Fruit fly (Drosophila melanogaster) whole organism, embryonic: ENCODE measurements around the gene CG16775.

ENCODE experiments used
- Adf1 ChIP-seq: fragments of 200-800 bp; sonication (Bioruptor generic); IDR thresholded peaks from 2 replicates; pipeline ENCODE4 v1.3.6; 2022; ENCODE audit warnings: missing biosample characterization, missing genetic modification characterization
- Asciz ChIP-seq: fragments of 200-800 bp; sonication (Bioruptor generic); optimal IDR thresholded peaks from 2 replicates; lab custom pipeline; 2017; ENCODE audit warnings: missing biosample characterization, mild to moderate bottlenecking, missing genetic modification characterization, missing genetic modification reagents
- Blimp-1 ChIP-seq: fragments of 200-800 bp; sonication (Bioruptor generic); optimal IDR thresholded peaks from 3 replicates; lab custom pipeline; 2018; ENCODE audit warnings: missing biosample characterization, missing genetic modification characterization, mild to moderate bottlenecking, moderate library complexity, missing genetic modification reagents
- CG10209 ChIP-seq: fragments of 200-800 bp; sonication (Bioruptor generic); optimal IDR thresholded peaks from 3 replicates; lab custom pipeline; 2017; ENCODE audit warnings: missing biosample characterization, mild to moderate bottlenecking, missing genetic modification characterization, missing genetic modification reagents
- CG10321 ChIP-seq: fragments of 200-800 bp; sonication (Bioruptor generic); IDR thresholded peaks from 2 replicates; pipeline ENCODE4 v1.3.6; 2022; ENCODE audit warnings: missing biosample characterization, missing genetic modification characterization
- CG11093 ChIP-seq: fragments of 200-800 bp; sonication (Bioruptor generic); IDR thresholded peaks from 3 replicates; pipeline ENCODE4 v1.3.6; 2022; ENCODE audit warnings: missing biosample characterization, missing genetic modification characterization
- CG13894 ChIP-seq: fragments of 200-800 bp; sonication (Bioruptor generic); optimal IDR thresholded peaks from 3 replicates; lab custom pipeline; 2018; ENCODE audit warnings: missing biosample characterization, mild to moderate bottlenecking, missing genetic modification characterization, moderate library complexity
- CG1602 ChIP-seq: fragments of 200-800 bp; sonication (Bioruptor generic); optimal IDR thresholded peaks from 3 replicates; lab custom pipeline; 2016; ENCODE audit warnings: missing biosample characterization, missing genetic modification characterization
- CG1832 ChIP-seq: fragments of 200-800 bp; sonication (Bioruptor generic); optimal IDR thresholded peaks from 2 replicates; lab custom pipeline; 2017; ENCODE audit warnings: missing biosample characterization, mild to moderate bottlenecking, missing genetic modification characterization, inconsistent platforms
- CG18599 ChIP-seq: fragments of 200-800 bp; sonication (Bioruptor generic); optimal IDR thresholded peaks from 3 replicates; lab custom pipeline; 2017; ENCODE audit warnings: missing biosample characterization, missing genetic modification characterization, mild to moderate bottlenecking, moderate library complexity, missing genetic modification reagents
- CG2120 ChIP-seq: fragments of 200-800 bp; sonication (Bioruptor generic); optimal IDR thresholded peaks from 3 replicates; lab custom pipeline; 2016; ENCODE audit warnings: missing biosample characterization, missing genetic modification characterization
- CG2889 ChIP-seq: fragments of 200-800 bp; sonication (Bioruptor generic); IDR thresholded peaks from 3 replicates; pipeline ENCODE4 v1.3.6; 2022; ENCODE audit warnings: missing biosample characterization, missing genetic modification characterization
- CG31224 ChIP-seq: fragments of 200-800 bp; sonication (Bioruptor generic); IDR thresholded peaks from 2 replicates; pipeline ENCODE4 v1.3.6; 2022; ENCODE audit warnings: missing biosample characterization, missing genetic modification characterization
- CG3163 ChIP-seq: fragments of 200-800 bp; sonication (Bioruptor generic); optimal IDR thresholded peaks from 3 replicates; lab custom pipeline; 2016; ENCODE audit warnings: missing biosample characterization, missing genetic modification characterization
- CG6175 ChIP-seq: fragments of 200-800 bp; sonication (Bioruptor generic); IDR thresholded peaks from 3 replicates; pipeline ENCODE4 v1.3.6; 2022; ENCODE audit warnings: missing biosample characterization, missing genetic modification characterization
- CG8388 ChIP-seq: fragments of 200-800 bp; sonication (Bioruptor generic); optimal IDR thresholded peaks from 2 replicates; lab custom pipeline; 2019; ENCODE audit warnings: missing biosample characterization, mild to moderate bottlenecking, missing genetic modification characterization, moderate library complexity
- CG8478 ChIP-seq: fragments of >200 bp; optimal IDR thresholded peaks from 2 replicates; lab custom pipeline; 2018
- D19B ChIP-seq: fragments of 200-800 bp; sonication (Bioruptor generic); optimal IDR thresholded peaks from 2 replicates; lab custom pipeline; 2017; ENCODE audit warnings: missing biosample characterization, mild to moderate bottlenecking, missing genetic modification characterization
- Doc2 ChIP-seq: fragments of 200-800 bp; sonication (Bioruptor generic); IDR thresholded peaks from 2 replicates; pipeline ENCODE4 v1.3.6; 2022; ENCODE audit warnings: missing biosample characterization, missing genetic modification characterization
- ERR ChIP-seq: fragments of 200-800 bp; sonication (Bioruptor generic); optimal IDR thresholded peaks from 2 replicates; lab custom pipeline; 2016; ENCODE audit warnings: missing biosample characterization, missing genetic modification characterization
- Ets65A ChIP-seq: fragments of 200-800 bp; sonication (Bioruptor generic); peaks from one replicate; lab custom pipeline; 2016; ENCODE audit warnings: missing biosample characterization, missing genetic modification characterization
- Hey ChIP-seq: fragments of 200-800 bp; sonication (Bioruptor generic); optimal IDR thresholded peaks from 3 replicates; lab custom pipeline; 2018; ENCODE audit warnings: missing biosample characterization, mild to moderate bottlenecking, missing genetic modification characterization
- Hr51 ChIP-seq, 2 experiments: fragments of 200-800 bp; sonication (Bioruptor generic); optimal IDR thresholded peaks; 2 replicates in 1 of 2; 3 replicates in 1 of 2; lab custom pipeline; 2016 to 2018; ENCODE audit warnings: missing biosample characterization in 2 of 2, missing genetic modification characterization in 2 of 2, mild to moderate bottlenecking in 1 of 2, moderate library complexity in 1 of 2
- Mes4 ChIP-seq: fragments of 200-800 bp; sonication (Bioruptor generic); optimal IDR thresholded peaks from 2 replicates; lab custom pipeline; 2016; ENCODE audit warnings: missing biosample characterization, missing genetic modification characterization
- Nf-YA ChIP-seq: fragments of 200-800 bp; sonication (Bioruptor generic); IDR thresholded peaks from 2 replicates; pipeline ENCODE4 v1.3.6; 2022; ENCODE audit warnings: missing biosample characterization, missing genetic modification characterization
- Nf-YC ChIP-seq: fragments of 200-800 bp; optimal IDR thresholded peaks from 3 replicates; lab custom pipeline; 2019; ENCODE audit warnings: missing biosample characterization, mild to moderate bottlenecking, missing genetic modification characterization, moderate library complexity
- Opbp ChIP-seq: fragments of 200-800 bp; sonication (Bioruptor generic); IDR thresholded peaks from 3 replicates; pipeline ENCODE4 v1.3.6; 2022; ENCODE audit warnings: missing biosample characterization, missing genetic modification characterization; ENCODE audit not compliant: partially characterized antibody
- Pdp1 ChIP-seq, 2 experiments: fragments of 200-800 bp; sonication (Bioruptor generic); optimal IDR thresholded peaks; 3 replicates each; lab custom pipeline; 2016; ENCODE audit warnings: missing biosample characterization in 2 of 2, missing genetic modification characterization in 2 of 2, mild to moderate bottlenecking in 1 of 2, moderate library complexity in 1 of 2
- Rfx ChIP-seq: fragments of 200-800 bp; sonication (Bioruptor generic); IDR thresholded peaks from 2 replicates; pipeline ENCODE4 v1.3.6; 2022; ENCODE audit warnings: missing biosample characterization, missing genetic modification characterization
- Spps ChIP-seq: fragments of 200-800 bp; sonication (Bioruptor generic); optimal IDR thresholded peaks from 2 replicates; lab custom pipeline; 2018; ENCODE audit warnings: missing biosample characterization, mild to moderate bottlenecking, missing genetic modification characterization
- Trl ChIP-seq, 3 experiments: fragments of >200 bp in 2 of 3; fragments of 200-800 bp in 1 of 3; sonication (Bioruptor generic) in 1 of 3; optimal IDR thresholded peaks; 2 replicates in 1 of 3; 3 replicates in 2 of 3; lab custom pipeline; 2016 to 2017; ENCODE audit warnings: missing biosample characterization in 1 of 3, missing genetic modification characterization in 1 of 3
- abd-A ChIP-seq: fragments of 200-800 bp; sonication (Bioruptor generic); optimal IDR thresholded peaks from 3 replicates; lab custom pipeline; 2019; ENCODE audit warnings: missing biosample characterization, mild to moderate bottlenecking, missing genetic modification characterization, moderate library complexity
- cas ChIP-seq: fragments of 200-800 bp; sonication (Bioruptor generic); IDR thresholded peaks from 2 replicates; pipeline ENCODE4 v1.3.6; 2022; ENCODE audit warnings: missing biosample characterization, missing genetic modification characterization
- cg ChIP-seq: fragments of 200-800 bp; sonication (Bioruptor generic); optimal IDR thresholded peaks from 3 replicates; lab custom pipeline; 2019; ENCODE audit warnings: missing biosample characterization, mild to moderate bottlenecking, missing genetic modification characterization, moderate library complexity
- chinmo ChIP-seq: fragments of 200-800 bp; sonication (Bioruptor generic); IDR thresholded peaks from 4 replicates; pipeline ENCODE4 v1.3.6; 2022; ENCODE audit warnings: missing biosample characterization, missing genetic modification characterization; ENCODE audit not compliant: partially characterized antibody
- chm ChIP-seq: fragments of 200-800 bp; sonication (Bioruptor generic); IDR thresholded peaks from 2 replicates; pipeline ENCODE4 v1.3.6; 2022; ENCODE audit warnings: missing biosample characterization, missing genetic modification characterization
- crol ChIP-seq: fragments of 200-800 bp; sonication (Bioruptor generic); IDR thresholded peaks from 2 replicates; pipeline ENCODE4 v1.3.6; 2022; ENCODE audit warnings: missing biosample characterization, missing genetic modification characterization
- dati ChIP-seq: fragments of 200-800 bp; sonication (Bioruptor generic); IDR thresholded peaks from 2 replicates; pipeline ENCODE4 v1.3.6; 2022; ENCODE audit warnings: missing biosample characterization, missing genetic modification characterization
- eve ChIP-seq, 2 experiments: fragments of >200 bp; optimal IDR thresholded peaks; 2 replicates each; lab custom pipeline; 2017; ENCODE audit warnings: missing biosample characterization in 2 of 2, missing genetic modification characterization in 2 of 2
- ftz-f1 ChIP-seq: fragments of 200-800 bp; sonication (Bioruptor generic); optimal IDR thresholded peaks from 2 replicates; lab custom pipeline; 2016; ENCODE audit warnings: missing biosample characterization, missing genetic modification characterization
- grau ChIP-seq: fragments of 200-800 bp; optimal IDR thresholded peaks from 3 replicates; lab custom pipeline; 2019; ENCODE audit warnings: missing biosample characterization, mild to moderate bottlenecking, missing genetic modification characterization, moderate library complexity
- kah ChIP-seq: fragments of 200-800 bp; sonication (Bioruptor generic); optimal IDR thresholded peaks from 2 replicates; lab custom pipeline; 2018; ENCODE audit warnings: missing biosample characterization, mild to moderate bottlenecking, missing genetic modification characterization
- lab ChIP-seq: fragments of 200-800 bp; sonication (Bioruptor generic); optimal IDR thresholded peaks from 3 replicates; lab custom pipeline; 2017; ENCODE audit warnings: missing biosample characterization, missing genetic modification characterization, mild to moderate bottlenecking, moderate library complexity, missing genetic modification reagents
- scrt ChIP-seq: fragments of 200-800 bp; sonication (Bioruptor generic); optimal IDR thresholded peaks from 2 replicates; lab custom pipeline; 2018; ENCODE audit warnings: missing biosample characterization, mild to moderate bottlenecking, missing genetic modification characterization, moderate library complexity
- sens ChIP-seq: fragments of 200-800 bp; sonication (Bioruptor generic); peaks from one replicate; lab custom pipeline; 2016; ENCODE audit warnings: missing biosample characterization, missing genetic modification characterization

The CG16775 gene

dm6 chr3L:17931887-17932286 lies 45.4 kb upstream of the CG16775 start:
- TF ChIP-seq Doc2 (GFP tag; lab: Robert Waterston, UW) (no peak), sens (peak; percentile 37), CG13894 (tag; lab: Kevin White, UChicago) (peak; percentile 72), CG18599 (peak; percentile 48), lab (GFP tag; lab: Kevin White, UChicago) (peak; percentile 0), CG2120 (GFP tag; lab: Kevin White, UChicago) (no peak), Spps (tag; lab: Kevin White, UChicago) (no peak), Pdp1 (GFP tag; optimal IDR thresholded peaks at IDR 0.05; lab: Kevin White, UChicago) (peak in 1 of 2 experiments; percentile 73), ftz-f1 (peak; percentile 50), Asciz (GFP tag; lab: Kevin White, UChicago) (no peak), Hey (peak; percentile 29), abd-A (tag; lab: Kevin White, UChicago) (peak; percentile 70), CG10209 (GFP tag; lab: Kevin White, UChicago) (no peak), eve (GFP tag; optimal IDR thresholded peaks at IDR 0.05; lab: Kevin White, UChicago) (no peak), dati (GFP tag; lab: Robert Waterston, UW) (no peak), Opbp (GFP tag; lab: Robert Waterston, UW) (0 out of 3 replicates have a peak, but pooled peaks have one; percentile 18), chm (GFP tag; lab: Robert Waterston, UW) (no peak), CG31224 (GFP tag; lab: Robert Waterston, UW) (peak; percentile 89), Ets65A (GFP tag; lab: Kevin White, UChicago) (peak; percentile 40)
- TF ChIP-seq, all 482 proteins: peak for 11

DNA sequence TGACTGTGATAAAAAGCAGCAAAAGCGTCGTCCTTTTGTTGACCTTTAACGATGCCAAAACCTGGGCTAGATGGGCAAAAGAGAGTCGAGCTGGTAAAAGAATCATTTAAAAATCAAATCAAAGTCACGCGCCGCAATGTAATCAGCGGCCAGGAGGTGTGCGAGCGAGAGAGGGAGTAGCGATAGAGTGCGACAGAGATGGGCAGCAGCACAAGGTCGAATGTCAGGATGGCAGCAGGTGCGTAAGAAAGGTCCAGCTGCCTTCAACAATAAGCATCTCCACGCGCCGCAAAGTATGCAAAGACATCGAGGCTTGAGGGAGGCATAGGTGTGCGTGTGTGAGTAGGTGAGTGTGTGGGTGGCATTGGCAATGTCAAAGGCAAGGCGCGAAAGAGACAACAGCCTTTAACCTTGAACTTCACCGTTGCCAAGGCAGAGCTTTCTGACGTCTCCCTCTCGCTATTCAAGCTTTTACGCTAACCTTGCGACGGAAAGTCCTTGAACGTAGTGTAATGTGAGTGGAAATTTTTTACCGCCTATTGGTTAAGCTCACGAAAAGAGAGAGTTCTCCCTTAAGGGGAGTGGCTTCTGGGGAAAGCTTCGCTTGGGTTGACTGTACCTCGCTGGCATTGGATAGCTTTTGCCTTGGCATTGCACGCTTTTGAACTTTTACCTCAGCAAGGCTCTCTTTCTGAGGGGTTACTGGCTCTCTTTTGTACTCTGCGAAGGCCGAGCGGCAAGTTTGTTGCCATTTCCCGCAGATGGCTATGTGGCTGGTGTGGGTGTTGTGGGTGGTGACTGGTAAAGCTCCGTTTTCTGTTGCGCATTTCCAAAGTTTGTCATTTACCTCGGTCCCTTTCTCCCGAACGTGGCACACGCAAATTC lies 43.5 kb upstream of the CG16775 start:
- TF ChIP-seq ftz-f1: peak; percentile 95
- TF ChIP-seq crol (GFP tag; lab: Robert Waterston, UW): peak; percentile 16; the same call in 1 of the 2 replicates
- TF ChIP-seq abd-A (tag; lab: Kevin White, UChicago): peak; percentile 61
- TF ChIP-seq CG8478 (lab: Kevin White, UChicago): peak; percentile 83
- peak; percentile 19 for TF ChIP-seq CG13894 (tag; lab: Kevin White, UChicago)
- peak; percentile 3 for TF ChIP-seq cg (GFP tag; lab: Kevin White, UChicago)
- peak; percentile 69 for TF ChIP-seq CG10321
- peak; percentile 53 for TF ChIP-seq CG1832 (GFP tag; lab: Kevin White, UChicago)
- TF ChIP-seq Hr51 (GFP tag; optimal IDR thresholded peaks at IDR 0.05; lab: Kevin White, UChicago): peak in 1 of 2 experiments; percentile 18
- peak; percentile 24 for TF ChIP-seq Nf-YC
- TF ChIP-seq ERR (GFP tag; lab: Kevin White, UChicago): peak; percentile 78
- no peak for TF ChIP-seq cas (GFP tag; lab: Robert Waterston, UW)
- peak; percentile 0 for TF ChIP-seq lab (GFP tag; lab: Kevin White, UChicago)
- TF ChIP-seq Trl (optimal IDR thresholded peaks at IDR 0.05; lab: Kevin White, UChicago): peak; percentile 48 to 75
- no peak for TF ChIP-seq Trl (GFP tag; optimal IDR thresholded peaks at IDR 0.05; lab: Kevin White, UChicago)
- no peak for TF ChIP-seq dati (GFP tag; lab: Robert Waterston, UW)
- TF ChIP-seq CG6175 (GFP tag; lab: Robert Waterston, UW): 0 out of 3 replicates have a peak, but pooled peaks have one; percentile 28
- TF ChIP-seq CG2889: no peak
- peak; percentile 49; the same call in 1 of the 2 replicates for TF ChIP-seq Rfx
- TF ChIP-seq chinmo (GFP tag; lab: Robert Waterston, UW): 0 out of 4 replicates have a peak, but pooled peaks have one; percentile 36
- peak; percentile 36; the same call in 1 of the 2 replicates for TF ChIP-seq Adf1 (GFP tag; lab: Robert Waterston, UW)
- no peak for TF ChIP-seq grau (tag; lab: Kevin White, UChicago)
- TF ChIP-seq CG11093 (GFP tag; lab: Robert Waterston, UW): no peak
- TF ChIP-seq Mes4: no peak
- TF ChIP-seq scrt: peak; percentile 62
- TF ChIP-seq Ets65A (GFP tag; lab: Kevin White, UChicago): peak; percentile 53
- peak; percentile 47 for TF ChIP-seq CG3163
- no peak for TF ChIP-seq CG1602 (GFP tag; lab: Kevin White, UChicago)
- TF ChIP-seq CG18599: peak; percentile 21
- TF ChIP-seq CG8388 (GFP tag; lab: Kevin White, UChicago): no peak
- no peak for TF ChIP-seq kah (GFP tag; lab: Kevin White, UChicago)
- no peak for TF ChIP-seq Nf-YA (GFP tag; lab: Robert Waterston, UW)
- no peak for TF ChIP-seq D19B
- peak; percentile 24 for TF ChIP-seq Hey
- TF ChIP-seq Blimp-1: no peak
